Worm (Caenorhabditis elegans) whole organism, young adult: ENCODE data around the gene F59A6.2.

Experiments
- B0336.3 ChIP-seq: fragments of 200-800 bp; sonication (Bioruptor generic); IDR thresholded peaks from 2 replicates; pipeline ENCODE4 v1.3.6; 2022; ENCODE audit warnings: missing genetic modification characterization, missing compliant biosample characterization
- F49E8.2 ChIP-seq: sonication (generic microtip); optimal IDR thresholded peaks from 3 replicates; lab custom pipeline; 2017; ENCODE audit warnings: missing genetic modification characterization, mild to moderate bottlenecking, missing compliant biosample characterization, antibody characterized with exemption, moderate library complexity; ENCODE audit not compliant: insufficient read depth
- attf-5 ChIP-seq: fragments of 200-800 bp; sonication (Bioruptor generic); optimal IDR thresholded peaks from 2 replicates; lab custom pipeline; 2018; ENCODE audit warnings: mild to moderate bottlenecking, missing genetic modification characterization, missing compliant biosample characterization
- bed-1 ChIP-seq: fragments of 200-800 bp; sonication (Bioruptor generic); IDR thresholded peaks from 2 replicates; pipeline ENCODE4 v1.3.6; 2022; ENCODE audit warnings: missing genetic modification reagents, missing genetic modification characterization, missing compliant biosample characterization
- lsl-1 ChIP-seq: fragments of 200-800 bp; sonication (Bioruptor generic); optimal IDR thresholded peaks from 2 replicates; lab custom pipeline; 2018; ENCODE audit warnings: mild to moderate bottlenecking, missing genetic modification characterization, moderate library complexity, missing compliant biosample characterization
- madf-10 ChIP-seq: sonication (generic microtip); optimal IDR thresholded peaks from 2 replicates; lab custom pipeline; 2016; ENCODE audit warnings: mild to moderate bottlenecking, missing genetic modification characterization, missing compliant biosample characterization
- pha-4 ChIP-seq: fragments of 150-350 bp; sonication (generic microtip); optimal IDR thresholded peaks from 2 replicates; lab custom pipeline; 2014; ENCODE audit warnings: missing biosample characterization, missing genetic modification reagents, missing genetic modification characterization
- ztf-25 ChIP-seq: fragments of 200-800 bp; sonication (Bioruptor generic); IDR thresholded peaks from 2 replicates; pipeline ENCODE4 v1.3.6; 2022; ENCODE audit warnings: missing genetic modification reagents, missing genetic modification characterization, missing compliant biosample characterization

DNA sequence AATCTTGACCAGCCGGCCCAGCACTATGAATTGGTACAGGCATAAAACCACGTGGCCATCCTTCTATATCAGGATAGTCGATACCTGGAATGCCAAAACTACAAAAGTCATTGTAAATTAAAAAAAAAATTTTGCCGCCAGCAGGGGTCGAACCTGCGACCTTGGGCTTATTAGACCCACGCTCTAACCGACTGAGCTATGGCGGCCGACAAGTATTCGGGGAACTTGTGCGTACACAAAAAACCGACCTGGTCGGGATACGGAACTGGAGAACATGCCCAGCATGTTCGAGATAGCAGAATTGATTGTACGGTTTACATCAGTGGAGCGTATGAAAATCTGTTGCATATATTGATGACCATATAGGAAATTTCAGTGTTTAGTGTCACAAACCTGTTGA lies 42.8 kb downstream of the F59A6.2 start:
- TF ChIP-seq pha-4 (no peak), ztf-25 (GFP tag; lab: Robert Waterston, UW) (no peak), lsl-1 (GFP tag; lab: Kevin White, UChicago) (peak; percentile 69), attf-5 (GFP tag; lab: Kevin White, UChicago) (no peak), F49E8.2 (tag; lab: Kevin White, UChicago) (peak; percentile 75), bed-1 (GFP tag; lab: Robert Waterston, UW) (0 out of 2 replicates have a peak, but pooled peaks have one; percentile 63), madf-10 (tag; lab: Kevin White, UChicago) (peak; percentile 40), B0336.3 (GFP tag; lab: Robert Waterston, UW) (peak; percentile 67)
